Fruit fly (Drosophila melanogaster): ENCODE results near the gene Nse1.
A peak's percentile ranks its signal among the peaks of the same experiment; 100 is the strongest.

The Nse1 gene

dm6 chr2L:6721710-6722109, 44.3 kb upstream of the Nse1 start:
- TF ChIP-seq tai (GFP tag; optimal IDR thresholded peaks at IDR 0.05) (no peak), Dif (GFP tag; optimal IDR thresholded peaks at IDR 0.05; ENCODE audit: partially characterized antibody) (no peak), GATAd (GFP tag; optimal IDR thresholded peaks at IDR 0.05) (no peak), jim (GFP tag; optimal IDR thresholded peaks at IDR 0.05) (no peak), HLH106 (tag; optimal IDR thresholded peaks at IDR 0.05) (no peak), Dfd (GFP tag; optimal IDR thresholded peaks at IDR 0.05) (no peak), lola (GFP tag; optimal IDR thresholded peaks at IDR 0.05) (no peak), br (GFP tag; optimal IDR thresholded peaks at IDR 0.05) (no peak), foxo (GFP tag; optimal IDR thresholded peaks at IDR 0.05) (no peak), woc (GFP tag; optimal IDR thresholded peaks at IDR 0.05) (no peak), rgr (GFP tag; optimal IDR thresholded peaks at IDR 0.05) (no peak), Abd-B (GFP tag; optimal IDR thresholded peaks at IDR 0.05) (no peak)

dm6 chr2L:6717460-6717859, 40.0 kb upstream of the Nse1 start, which contains the start of gene Aatf:
TSS of gene Aatf (plus strand) at chr2L:6717625.
- TF ChIP-seq Rel (GFP tag; optimal IDR thresholded peaks at IDR 0.05) (no peak), Rel (tag; optimal IDR thresholded peaks at IDR 0.05) (no peak), OdsH (GFP tag; optimal IDR thresholded peaks at IDR 0.05) (no peak), Dif (GFP tag; optimal IDR thresholded peaks at IDR 0.05; ENCODE audit: partially characterized antibody) (no peak), lola (GFP tag; optimal IDR thresholded peaks at IDR 0.05) (no peak), sv (GFP tag; optimal IDR thresholded peaks at IDR 0.05) (no peak)

dm6 chr2L:6716921-6717320, 39.5 kb upstream of the Nse1 start:
- TF ChIP-seq foxo (GFP tag; optimal IDR thresholded peaks at IDR 0.05) = no peak
- TF ChIP-seq N (GFP tag; optimal IDR thresholded peaks at IDR 0.05) = peak; percentile 35
- no peak for TF ChIP-seq brk (GFP tag; optimal IDR thresholded peaks at IDR 0.05)
- TF ChIP-seq HLH106 (tag; optimal IDR thresholded peaks at IDR 0.05) = no peak
- peak; percentile 70 for TF ChIP-seq Myc (optimal IDR thresholded peaks at IDR 0.05)
- TF ChIP-seq Hr78 (GFP tag; optimal IDR thresholded peaks at IDR 0.05) = no peak

- TF ChIP-seq sv (GFP tag; optimal IDR thresholded peaks at IDR 0.05) (no peak), Vsx2 (GFP tag; optimal IDR thresholded peaks at IDR 0.05; ENCODE audit: partially characterized antibody) (no peak)
Observed at dm6 chr2L:6716182-6716770, 38.9 kb upstream of the Nse1 start, which contains the start of gene AkhR. TSS of gene AkhR (minus strand) at chr2L:6716186.

- TF ChIP-seq psq (GFP tag; optimal IDR thresholded peaks at IDR 0.05) = peak; percentile 8
- TF ChIP-seq Hr78 (GFP tag; optimal IDR thresholded peaks at IDR 0.05) = no peak
- no peak for TF ChIP-seq Dif (GFP tag; optimal IDR thresholded peaks at IDR 0.05; ENCODE audit: partially characterized antibody)
- TF ChIP-seq h (GFP tag; optimal IDR thresholded peaks at IDR 0.05) = no peak
- no peak for TF ChIP-seq sv (GFP tag; optimal IDR thresholded peaks at IDR 0.05)
Observed at dm6 chr2L:6708997-6709662, 31.7 kb upstream of the Nse1 start, which contains the start of gene Tsp. TSS of gene Tsp (minus strand) at chr2L:6709086.

dm6 chr2L:6706368-6706919, 29.0 kb upstream of the Nse1 start:
- TF ChIP-seq fru (GFP tag; optimal IDR thresholded peaks at IDR 0.05) = no peak
- no peak for TF ChIP-seq br (GFP tag; optimal IDR thresholded peaks at IDR 0.05)
- TF ChIP-seq sage (GFP tag; optimal IDR thresholded peaks at IDR 0.05) = no peak
- no peak for TF ChIP-seq dsf (GFP tag; optimal IDR thresholded peaks at IDR 0.05; ENCODE audit: borderline replicate concordance)
- TF ChIP-seq Vsx2 (GFP tag; optimal IDR thresholded peaks at IDR 0.05; ENCODE audit: partially characterized antibody) = no peak
- TF ChIP-seq ey (GFP tag; optimal IDR thresholded peaks at IDR 0.05) = no peak
- TF ChIP-seq CG9705 (GFP tag; optimal IDR thresholded peaks at IDR 0.05) = no peak
- no peak for TF ChIP-seq Rel (GFP tag; optimal IDR thresholded peaks at IDR 0.05)
- TF ChIP-seq Rel (tag; optimal IDR thresholded peaks at IDR 0.05) = no peak
- TF ChIP-seq Hr83 (GFP tag; optimal IDR thresholded peaks at IDR 0.05; ENCODE audit: poor library complexity, severe bottlenecking) = no peak
- no peak for TF ChIP-seq sv (GFP tag; optimal IDR thresholded peaks at IDR 0.05)

Measured in whole organism, wandering third instar larva.